Worm (Caenorhabditis elegans) whole organism, L4/young adult: ENCODE measurements around the gene ceh-92.

ENCODE experiments used
- dao-5 ChIP-seq: sonication (generic microtip); optimal IDR thresholded peaks from 2 replicates; lab custom pipeline; 2016; ENCODE audit warnings: missing genotype, missing genetic modification characterization, moderate library complexity, missing compliant biosample characterization
- him-1 ChIP-seq: sonication (generic microtip); optimal IDR thresholded peaks from 2 replicates; lab custom pipeline; 2016; ENCODE audit warnings: missing genotype, missing genetic modification reagents, missing genetic modification characterization, missing compliant biosample characterization

DNA sequence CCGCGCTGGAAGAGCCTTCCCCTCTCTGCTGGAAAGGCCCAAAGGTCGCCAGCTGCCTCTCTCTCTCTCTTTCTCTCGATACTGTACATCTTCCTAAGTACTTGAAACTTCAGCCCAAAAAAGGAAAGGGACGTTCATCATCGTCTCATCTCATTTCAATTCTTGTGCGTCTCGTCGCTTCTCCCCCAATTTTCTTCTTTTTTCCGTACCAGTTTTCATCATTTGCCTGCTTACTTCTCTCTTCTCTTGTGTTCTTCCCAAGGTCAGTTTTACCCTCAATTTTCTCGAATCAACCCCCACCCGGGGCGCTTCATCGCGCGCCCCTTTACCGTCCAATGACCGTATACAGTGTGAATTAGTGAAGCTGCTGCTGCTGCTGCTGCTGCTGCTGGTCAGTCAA lies 21.7 kb upstream of the ceh-92 start:
- TF ChIP-seq him-1 (tag; lab: Kevin White, UChicago): no peak
- TF ChIP-seq dao-5 (tag; lab: Kevin White, UChicago): no peak
